Fruit fly (Drosophila melanogaster) whole organism, wandering third instar larva: Measurements from ENCODE around the gene spz3.

ENCODE experiments used
- Jra ChIP-seq: sonication (Bioruptor generic); optimal IDR thresholded peaks from 2 replicates; lab custom pipeline; 2016; ENCODE audit warnings: missing biosample characterization, missing genetic modification characterization
- N ChIP-seq: fragments of >200 bp; optimal IDR thresholded peaks from 2 replicates; lab custom pipeline; 2018; ENCODE audit warnings: missing biosample characterization, missing external identifiers, missing genetic modification characterization
- OdsH ChIP-seq: fragments of 200-800 bp; sonication (Bioruptor generic); optimal IDR thresholded peaks from 2 replicates; lab custom pipeline; 2016; ENCODE audit warnings: missing biosample characterization, mild to moderate bottlenecking, missing genetic modification characterization
- Rel ChIP-seq, 2 experiments: fragments of 200-800 bp; sonication (Bioruptor generic) in 1 of 2; optimal IDR thresholded peaks; 2 replicates in 1 of 2; 3 replicates in 1 of 2; lab custom pipeline; 2016 to 2019; ENCODE audit warnings: mild to moderate bottlenecking in 2 of 2, missing biosample characterization in 2 of 2, missing genetic modification characterization in 2 of 2, moderate library complexity in 1 of 2
- fru ChIP-seq: fragments of 200-800 bp; sonication (Bioruptor generic); optimal IDR thresholded peaks from 3 replicates; lab custom pipeline; 2016; ENCODE audit warnings: missing biosample characterization, mild to moderate bottlenecking, missing genetic modification characterization
- h ChIP-seq: fragments of 200-800 bp; sonication (Bioruptor generic); optimal IDR thresholded peaks from 3 replicates; lab custom pipeline; 2016; ENCODE audit warnings: missing biosample characterization, mild to moderate bottlenecking, missing genetic modification characterization
- pan ChIP-seq: fragments of >200 bp; optimal IDR thresholded peaks from 2 replicates; lab custom pipeline; 2017
- psq ChIP-seq: fragments of 200-800 bp; sonication (Bioruptor generic); optimal IDR thresholded peaks from 3 replicates; lab custom pipeline; 2017; ENCODE audit warnings: missing biosample characterization, mild to moderate bottlenecking, missing genetic modification characterization, moderate library complexity
- usp ChIP-seq: fragments of >200 bp; optimal IDR thresholded peaks from 2 replicates; lab custom pipeline; 2017; ENCODE audit warnings: missing biosample characterization, missing genetic modification characterization

DNA sequence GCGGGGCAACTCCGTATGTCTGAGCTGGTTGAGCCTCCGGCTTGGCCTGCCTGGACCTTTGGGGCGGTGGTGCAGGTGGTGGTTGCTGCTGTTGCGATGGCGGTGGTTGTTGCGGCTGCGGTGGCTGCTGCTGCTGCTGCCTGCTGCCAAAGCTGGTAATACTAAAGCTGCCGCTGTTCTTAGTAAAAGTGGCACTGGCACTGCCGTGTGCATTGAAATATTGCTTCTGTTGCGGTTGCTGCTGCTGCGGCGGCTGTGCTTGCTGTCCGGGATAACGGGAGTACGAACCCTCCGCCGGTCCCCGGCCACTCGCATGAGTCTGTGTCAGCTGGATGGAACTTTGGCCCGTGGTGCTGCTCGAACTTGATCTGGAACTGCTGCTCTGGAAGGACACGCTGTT, 980 bp downstream of the spz3 start:
- TF ChIP-seq OdsH (GFP tag; lab: Kevin White, UChicago) = no peak
- no peak for TF ChIP-seq pan (lab: Kevin White, UChicago)
- no peak for TF ChIP-seq psq
- TF ChIP-seq fru (GFP tag; lab: Kevin White, UChicago) = no peak
- TF ChIP-seq Jra (GFP tag; lab: Kevin White, UChicago) = no peak
- no peak for TF ChIP-seq Rel (GFP tag; optimal IDR thresholded peaks at IDR 0.05; lab: Kevin White, UChicago)
- no peak for TF ChIP-seq Rel (tag; optimal IDR thresholded peaks at IDR 0.05; lab: Kevin White, UChicago)
- TF ChIP-seq N (GFP tag; lab: Kevin White, UChicago) = no peak
- no peak for TF ChIP-seq h (GFP tag; lab: Kevin White, UChicago)
- no peak for TF ChIP-seq usp (GFP tag; lab: Kevin White, UChicago)
